Worm (Caenorhabditis elegans): ENCODE results near the gene rme-6.

rme-6 gene

ce11 chrX:1093154-1093553, 3.8 kb upstream of the rme-6 start (continued):
- TF ChIP-seq chd-7 (tag; optimal IDR thresholded peaks at IDR 0.05): peak; percentile 82
- TF ChIP-seq let-526 (GFP tag; IDR thresholded peaks at IDR 0.05): peak; percentile 58; the same call in 1 of the 2 replicates
- 0 out of 2 replicates have a peak, but pooled peaks have one; percentile 80 for TF ChIP-seq F37B4.10 (GFP tag; IDR thresholded peaks at IDR 0.05)
- peak; percentile 43 for TF ChIP-seq repo-1 (tag; optimal IDR thresholded peaks at IDR 0.05)
- TF ChIP-seq ztf-22 (GFP tag; optimal IDR thresholded peaks at IDR 0.05): peak; percentile 53
- TF ChIP-seq K11D2.4 (GFP tag; IDR thresholded peaks at IDR 0.05): peak; percentile 86
- TF ChIP-seq tbp1 (GFP tag; optimal IDR thresholded peaks at IDR 0.05): peak; percentile 66
- TF ChIP-seq attf-5 (GFP tag; optimal IDR thresholded peaks at IDR 0.05): peak; percentile 91
- no peak for TF ChIP-seq ceh-58 (GFP tag; IDR thresholded peaks at IDR 0.05)
- peak; percentile 79 for TF ChIP-seq hmg-20 (GFP tag; IDR thresholded peaks at IDR 0.05)
- no peak for TF ChIP-seq sptf-2 (GFP tag; optimal IDR thresholded peaks at IDR 0.05)
- TF ChIP-seq mcd-1 (GFP tag; IDR thresholded peaks at IDR 0.05): peak; percentile 49; the same call in 1 of the 2 replicates
- no peak for TF ChIP-seq ccch-3 (GFP tag; optimal IDR thresholded peaks at IDR 0.05)
- TF ChIP-seq zfh-2 (GFP tag; conservative IDR thresholded peaks at IDR 0.05): peak; percentile 86
- peak; percentile 83 for TF ChIP-seq pbrm-1 (GFP tag; IDR thresholded peaks at IDR 0.05)
- TF ChIP-seq mel-28 (tag; optimal IDR thresholded peaks at IDR 0.05; ENCODE audit: borderline replicate concordance): no peak
- peak; percentile 54; the same call in 1 of the 2 replicates for TF ChIP-seq Y53G8AR.9 (GFP tag; conservative IDR thresholded peaks at IDR 0.05)
- no peak for TF ChIP-seq dpff-1 (tag; optimal IDR thresholded peaks at IDR 0.05)
- TF ChIP-seq nhr-27 (tag; optimal IDR thresholded peaks at IDR 0.05): no peak
- TF ChIP-seq T26A5.8 (tag; optimal IDR thresholded peaks at IDR 0.05): no peak
- TF ChIP-seq unc-62 (GFP tag; optimal IDR thresholded peaks at IDR 0.05): peak; percentile 92
- TF ChIP-seq Y67H2A.10 (GFP tag; conservative IDR thresholded peaks at IDR 0.05): peak; percentile 51; the same call in 1 of the 2 replicates
- TF ChIP-seq egl-18 (GFP tag; IDR thresholded peaks at IDR 0.05): no peak
- TF ChIP-seq egrh-3 (GFP tag; IDR thresholded peaks at IDR 0.05): peak; percentile 51
- peak; percentile 95 for TF ChIP-seq nhr-80 (tag; optimal IDR thresholded peaks at IDR 0.05)
- 0 out of 2 replicates have a peak, but pooled peaks have one; percentile 68 for TF ChIP-seq lag-1 (GFP tag; IDR thresholded peaks at IDR 0.05)
- TF ChIP-seq ets-4 (GFP tag; optimal IDR thresholded peaks at IDR 0.05): no peak
- TF ChIP-seq pha-4 (tag; optimal IDR thresholded peaks at IDR 0.05): peak; percentile 26
- TF ChIP-seq C06A6.2 (GFP tag; conservative IDR thresholded peaks at IDR 0.05): peak; percentile 78
- TF ChIP-seq lin-40 (tag; optimal IDR thresholded peaks at IDR 0.05): peak; percentile 92
- TF ChIP-seq B0261.1 (tag; optimal IDR thresholded peaks at IDR 0.05): peak; percentile 8
- TF ChIP-seq cebp-2 (GFP tag; IDR thresholded peaks at IDR 0.05): no peak
- peak; percentile 79 for TF ChIP-seq rcor-1 (GFP tag; IDR thresholded peaks at IDR 0.05)
- TF ChIP-seq F22D6.2 (tag; optimal IDR thresholded peaks at IDR 0.05): peak; percentile 28
- TF ChIP-seq ceh-27 (GFP tag; optimal IDR thresholded peaks at IDR 0.05): peak; percentile 75
- no peak for TF ChIP-seq F49E8.2 (tag; optimal IDR thresholded peaks at IDR 0.05; ENCODE audit: insufficient read depth)
- peak; percentile 43 for TF ChIP-seq ztf-18 (tag; optimal IDR thresholded peaks at IDR 0.05)
- peak; percentile 56; the same call in 1 of the 2 replicates for TF ChIP-seq cebp-1 (GFP tag; IDR thresholded peaks at IDR 0.05)
- TF ChIP-seq cebp-1 (tag; optimal IDR thresholded peaks at IDR 0.05): peak; percentile 89
- no peak for TF ChIP-seq Y95B8A.8 (GFP tag; IDR thresholded peaks at IDR 0.05)
- TF ChIP-seq ztf-26 (tag; optimal IDR thresholded peaks at IDR 0.05): peak; percentile 77
- no peak for TF ChIP-seq rpc-1 (optimal IDR thresholded peaks at IDR 0.05)
- TF ChIP-seq rpc-1 (tag; optimal IDR thresholded peaks at IDR 0.05): no peak
- no peak; the same call in 1 of the 2 replicates for TF ChIP-seq madf-6 (GFP tag; IDR thresholded peaks at IDR 0.05)
- no peak for TF ChIP-seq lsy-27 (tag; optimal IDR thresholded peaks at IDR 0.05; ENCODE audit: borderline replicate concordance, insufficient read depth)
- peak; percentile 47; the same call in 1 of the 2 replicates for TF ChIP-seq lir-1 (GFP tag; conservative IDR thresholded peaks at IDR 0.05)
- TF ChIP-seq aptf-3 (GFP tag; IDR thresholded peaks at IDR 0.05): no peak
- TF ChIP-seq lin-35 (GFP tag; optimal IDR thresholded peaks at IDR 0.05): peak in 1 of 3 experiments; percentile 82
- peak; percentile 60 for TF ChIP-seq ceh-79 (tag; optimal IDR thresholded peaks at IDR 0.05)
